Fruit fly (Drosophila melanogaster): Measurements from ENCODE around the gene CG16721.

The CG16721 gene

DNA sequence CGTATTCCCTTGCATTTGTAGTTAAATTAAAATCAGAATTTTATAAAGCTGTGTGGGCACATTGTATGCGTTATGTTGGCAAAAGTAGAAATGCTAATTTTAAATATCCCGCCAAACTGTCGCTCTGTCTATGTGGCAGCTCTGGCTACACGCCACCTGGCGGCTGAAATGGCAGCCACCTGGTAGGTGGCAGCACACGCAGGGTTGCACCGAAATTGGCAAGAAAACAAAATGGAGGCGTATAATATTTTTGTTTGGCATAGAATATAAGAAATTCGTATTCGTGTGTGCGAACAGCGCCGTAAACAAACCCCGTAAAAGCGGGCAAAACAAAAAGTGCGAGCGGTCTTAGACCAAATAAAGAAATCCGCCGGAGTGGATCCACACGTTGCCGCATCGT, 28.2 kb downstream of the CG16721 start, which contains the start of gene CG12236 (continued):
- peak; percentile 43 for TF ChIP-seq gfzf (GFP tag; optimal IDR thresholded peaks at IDR 0.05)
- peak; percentile 36 for TF ChIP-seq Fer3 (tag; optimal IDR thresholded peaks at IDR 0.05)
- peak; percentile 68 for TF ChIP-seq Dref (GFP tag; IDR thresholded peaks at IDR 0.05)
- TF ChIP-seq phol (tag; optimal IDR thresholded peaks at IDR 0.05): peak; percentile 100
- 0 out of 3 replicates have a peak, but pooled peaks have one; percentile 55 for TF ChIP-seq CG2199 (GFP tag; IDR thresholded peaks at IDR 0.05)
- TF ChIP-seq Bteb2 (GFP tag; optimal IDR thresholded peaks at IDR 0.05): no peak
- no peak for TF ChIP-seq scrt (GFP tag; optimal IDR thresholded peaks at IDR 0.05)
- no peak for TF ChIP-seq CG10431 (GFP tag; optimal IDR thresholded peaks at IDR 0.05)
- peak; percentile 28; the same call in 1 of the 2 replicates for TF ChIP-seq E2f1 (GFP tag; IDR thresholded peaks at IDR 0.05)
- TF ChIP-seq tin (GFP tag; optimal IDR thresholded peaks at IDR 0.05): peak; percentile 42
- TF ChIP-seq maf-S (GFP tag; optimal IDR thresholded peaks at IDR 0.05): peak; percentile 25
- TF ChIP-seq Adf1 (GFP tag; IDR thresholded peaks at IDR 0.05): peak; percentile 42; the same call in 1 of the 2 replicates
- peak; percentile 56 for TF ChIP-seq her (GFP tag; optimal IDR thresholded peaks at IDR 0.05)
- TF ChIP-seq sug (tag; optimal IDR thresholded peaks at IDR 0.05): peak; percentile 67
- TF ChIP-seq Doc2 (GFP tag; IDR thresholded peaks at IDR 0.05): no peak
- peak; percentile 85 for TF ChIP-seq sens (GFP tag)
- TF ChIP-seq sc (optimal IDR thresholded peaks at IDR 0.05): no peak
- no peak for TF ChIP-seq sc (GFP tag; optimal IDR thresholded peaks at IDR 0.05)
- TF ChIP-seq esg (GFP tag; conservative IDR thresholded peaks at IDR 0.05): no peak
- TF ChIP-seq CG18476 (GFP tag; optimal IDR thresholded peaks at IDR 0.05): no peak
- no peak for TF ChIP-seq seq (GFP tag; IDR thresholded peaks at IDR 0.05)
- peak; percentile 11 for TF ChIP-seq CG1602 (GFP tag; optimal IDR thresholded peaks at IDR 0.05)
- TF ChIP-seq Lhr (GFP tag; optimal IDR thresholded peaks at IDR 0.05): peak; percentile 83
- TF ChIP-seq Bdp1 (GFP tag; optimal IDR thresholded peaks at IDR 0.05): no peak
- TF ChIP-seq chif (GFP tag; optimal IDR thresholded peaks at IDR 0.05): peak in 1 of 2 experiments; percentile 25
- no peak for TF ChIP-seq CG7271 (tag; optimal IDR thresholded peaks at IDR 0.05)
- TF ChIP-seq tup (GFP tag; optimal IDR thresholded peaks at IDR 0.05): no peak
- TF ChIP-seq zfh2 (GFP tag; optimal IDR thresholded peaks at IDR 0.05): peak; percentile 41
- TF ChIP-seq lov (optimal IDR thresholded peaks at IDR 0.05): no peak
- TF ChIP-seq lov (GFP tag; IDR thresholded peaks at IDR 0.05): peak; percentile 63; the same call in 1 of the 3 replicates
- peak; percentile 55 for TF ChIP-seq CG9876 (GFP tag; optimal IDR thresholded peaks at IDR 0.05)
- TF ChIP-seq rib (GFP tag; IDR thresholded peaks at IDR 0.05): peak; percentile 96
- no peak; the same call in 2 of the 3 replicates for TF ChIP-seq CG6175 (GFP tag; IDR thresholded peaks at IDR 0.05)
- no peak for TF ChIP-seq crol (GFP tag; IDR thresholded peaks at IDR 0.05)
- peak; percentile 34 for TF ChIP-seq Antp (GFP tag; optimal IDR thresholded peaks at IDR 0.05)
- peak; percentile 63 for TF ChIP-seq MTF-1 (GFP tag; optimal IDR thresholded peaks at IDR 0.05; ENCODE audit: borderline replicate concordance)
- peak; percentile 55 for TF ChIP-seq CG6765 (GFP tag; optimal IDR thresholded peaks at IDR 0.05)
- TF ChIP-seq CG2116 (GFP tag; optimal IDR thresholded peaks at IDR 0.05): peak; percentile 99
- peak; percentile 47 for TF ChIP-seq CG15696 (tag; optimal IDR thresholded peaks at IDR 0.05)
- TF ChIP-seq CG15269 (tag; optimal IDR thresholded peaks at IDR 0.05): no peak
- TF ChIP-seq Hand (GFP tag; optimal IDR thresholded peaks at IDR 0.05): no peak
- no peak for TF ChIP-seq toy (GFP tag; IDR thresholded peaks at IDR 0.05)
- TF ChIP-seq gcm2 (GFP tag; optimal IDR thresholded peaks at IDR 0.05): peak; percentile 40
- no peak for TF ChIP-seq pan (optimal IDR thresholded peaks at IDR 0.05)
- peak in 1 of 2 experiments; percentile 19 for TF ChIP-seq pan (GFP tag; optimal IDR thresholded peaks at IDR 0.05 in 1 of 2, IDR thresholded peaks at IDR 0.05 in 1 of 2)
- no peak for TF ChIP-seq gt (GFP tag; IDR thresholded peaks at IDR 0.05)
- peak; percentile 82 for TF ChIP-seq Rfx (GFP tag; IDR thresholded peaks at IDR 0.05)
- no peak for TF ChIP-seq cad (GFP tag; optimal IDR thresholded peaks at IDR 0.05)
- TF ChIP-seq CG15011 (GFP tag; optimal IDR thresholded peaks at IDR 0.05): no peak
- peak; percentile 77 for TF ChIP-seq CG7987 (GFP tag; optimal IDR thresholded peaks at IDR 0.05)
- no peak for TF ChIP-seq Ada2b (GFP tag; IDR thresholded peaks at IDR 0.05)
- no peak for TF ChIP-seq tap (tag; optimal IDR thresholded peaks at IDR 0.05)
- no peak for TF ChIP-seq H15 (GFP tag; IDR thresholded peaks at IDR 0.05)
